Worm (Caenorhabditis elegans): ENCODE data around the gene C15H7.3.

DNA sequence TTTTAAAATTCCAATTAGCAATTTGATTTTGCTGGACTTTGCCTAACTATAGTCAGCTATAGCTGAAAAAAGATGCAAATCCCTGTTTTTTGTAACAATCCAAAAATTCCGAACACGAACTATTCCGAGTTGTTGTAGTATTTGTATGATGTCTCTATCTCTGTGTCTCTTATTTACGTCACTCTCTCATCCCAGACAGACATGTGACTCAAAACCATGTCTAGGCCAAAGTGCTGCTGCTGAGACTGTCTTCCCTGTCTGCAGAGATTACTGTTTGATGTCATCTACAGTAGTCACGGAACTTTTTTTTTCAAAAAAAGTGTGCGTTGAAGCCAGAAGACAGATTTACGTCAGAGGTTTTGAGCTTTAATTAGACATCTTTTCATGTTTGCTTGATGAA lies 14.5 kb upstream of the C15H7.3 start:
- TF ChIP-seq T23F11.4 (GFP tag; optimal IDR thresholded peaks at IDR 0.05) = no peak
- no peak for TF ChIP-seq hlh-15 (tag; optimal IDR thresholded peaks at IDR 0.05)
- no peak for TF ChIP-seq unc-86 (tag; optimal IDR thresholded peaks at IDR 0.05)
- no peak for TF ChIP-seq K09A11.1 (tag; optimal IDR thresholded peaks at IDR 0.05; ENCODE audit: insufficient read depth)
- TF ChIP-seq ceh-9 (tag; optimal IDR thresholded peaks at IDR 0.05) = no peak
- no peak for TF ChIP-seq ceh-22 (tag; optimal IDR thresholded peaks at IDR 0.05)
- no peak for TF ChIP-seq ceh-6 (GFP tag; optimal IDR thresholded peaks at IDR 0.05)

Data from whole organism, late embryonic.